Fruit fly (Drosophila melanogaster) whole organism, prepupa: ENCODE measurements around the gene CG10365.

ENCODE experiments used
- Blimp-1 ChIP-seq: fragments of 200-800 bp; sonication (Bioruptor generic); optimal IDR thresholded peaks from 3 replicates; lab custom pipeline; 2017; ENCODE audit warnings: missing biosample characterization, missing genetic modification characterization, mild to moderate bottlenecking, moderate library complexity, missing genetic modification reagents
- CG10631 ChIP-seq: fragments of 200-800 bp; sonication (Bioruptor generic); optimal IDR thresholded peaks from 2 replicates; lab custom pipeline; 2016; ENCODE audit warnings: missing biosample characterization, missing genetic modification characterization
- CG10669 ChIP-seq: fragments of 200-800 bp; sonication (Bioruptor generic); optimal IDR thresholded peaks from 3 replicates; lab custom pipeline; 2018; ENCODE audit warnings: missing biosample characterization, mild to moderate bottlenecking, missing genetic modification characterization, moderate library complexity
- CG11294 ChIP-seq: fragments of 200-800 bp; sonication (Bioruptor generic); IDR thresholded peaks from 2 replicates; pipeline ENCODE4 v1.3.6; 2022; ENCODE audit warnings: missing biosample characterization, missing genetic modification characterization
- CG11762 ChIP-seq: fragments of 200-800 bp; sonication (Bioruptor generic); optimal IDR thresholded peaks from 3 replicates; lab custom pipeline; 2016; ENCODE audit warnings: missing biosample characterization, missing genetic modification characterization; ENCODE audit not compliant: insufficient read depth
- CG15336 ChIP-seq: fragments of 200-800 bp; sonication (Bioruptor generic); IDR thresholded peaks from 2 replicates; pipeline ENCODE4 v1.3.6; 2022; ENCODE audit warnings: missing biosample characterization, missing genetic modification characterization
- CG1621 ChIP-seq: fragments of 200-800 bp; sonication (Bioruptor generic); optimal IDR thresholded peaks from 3 replicates; lab custom pipeline; 2018; ENCODE audit warnings: missing biosample characterization, mild to moderate bottlenecking, missing genetic modification characterization
- CG16779 ChIP-seq: fragments of 200-800 bp; sonication (Bioruptor generic); optimal IDR thresholded peaks from 3 replicates; lab custom pipeline; 2017; ENCODE audit warnings: missing biosample characterization, mild to moderate bottlenecking, missing genetic modification characterization
- CG3032 ChIP-seq: fragments of 200-800 bp; optimal IDR thresholded peaks from 2 replicates; lab custom pipeline; 2019; ENCODE audit warnings: missing biosample characterization, mild to moderate bottlenecking, missing genetic modification characterization, moderate library complexity
- CG31627 ChIP-seq: fragments of 200-800 bp; sonication (Bioruptor generic); optimal IDR thresholded peaks from 3 replicates; lab custom pipeline; 2016; ENCODE audit warnings: missing biosample characterization, missing genetic modification characterization
- CG4318 ChIP-seq: fragments of 200-800 bp; sonication (Bioruptor generic); optimal IDR thresholded peaks from 3 replicates; lab custom pipeline; 2017; ENCODE audit warnings: missing biosample characterization, mild to moderate bottlenecking, missing genetic modification characterization
- CG6163 ChIP-seq: fragments of 200-800 bp; sonication (Bioruptor generic); IDR thresholded peaks from 3 replicates; pipeline ENCODE4 v1.3.6; 2022; ENCODE audit warnings: missing biosample characterization, missing genetic modification characterization
- CG6792 ChIP-seq: fragments of 200-800 bp; sonication (Bioruptor generic); optimal IDR thresholded peaks from 3 replicates; lab custom pipeline; 2016; ENCODE audit warnings: missing biosample characterization, missing genetic modification characterization
- CG6808 ChIP-seq: fragments of 200-800 bp; sonication (Bioruptor generic); optimal IDR thresholded peaks from 3 replicates; lab custom pipeline; 2017; ENCODE audit warnings: missing biosample characterization, missing genetic modification characterization, mild to moderate bottlenecking, moderate library complexity, missing genetic modification reagents
- CG6854 ChIP-seq: fragments of 200-800 bp; sonication (Bioruptor generic); optimal IDR thresholded peaks from 2 replicates; lab custom pipeline; 2017; ENCODE audit warnings: missing biosample characterization, mild to moderate bottlenecking, missing genetic modification characterization
- CG7368 ChIP-seq: fragments of 200-800 bp; sonication (Bioruptor generic); optimal IDR thresholded peaks from 3 replicates; lab custom pipeline; 2016; ENCODE audit warnings: missing biosample characterization, missing genetic modification characterization
- CG8319 ChIP-seq: fragments of 200-800 bp; sonication (Bioruptor generic); optimal IDR thresholded peaks from 3 replicates; lab custom pipeline; 2016; ENCODE audit warnings: missing biosample characterization, missing genetic modification characterization
- CG9139 ChIP-seq: fragments of 200-800 bp; sonication (Bioruptor generic); optimal IDR thresholded peaks from 3 replicates; lab custom pipeline; 2017; ENCODE audit warnings: missing biosample characterization, mild to moderate bottlenecking, missing genetic modification characterization
- Eip75B ChIP-seq: fragments of 200-800 bp; sonication (Bioruptor generic); optimal IDR thresholded peaks from 3 replicates; lab custom pipeline; 2016; ENCODE audit warnings: missing biosample characterization, missing genetic modification characterization
- Eip93F ChIP-seq: fragments of 200-800 bp; sonication (Bioruptor generic); optimal IDR thresholded peaks from 2 replicates; lab custom pipeline; 2016; ENCODE audit warnings: missing biosample characterization, mild to moderate bottlenecking, missing genetic modification characterization
- Ets21C ChIP-seq: fragments of 200-800 bp; sonication (Bioruptor generic); optimal IDR thresholded peaks from 3 replicates; lab custom pipeline; 2016; ENCODE audit warnings: missing biosample characterization, missing genetic modification characterization
- Gug ChIP-seq: fragments of 200-800 bp; sonication (Bioruptor generic); IDR thresholded peaks from 2 replicates; pipeline ENCODE4 v1.3.6; 2022; ENCODE audit warnings: missing biosample characterization, missing genetic modification characterization
- Hr38 ChIP-seq: sonication (Bioruptor generic); optimal IDR thresholded peaks from 2 replicates; lab custom pipeline; 2016; ENCODE audit warnings: missing biosample characterization, missing genetic modification characterization
- Hr39 ChIP-seq: fragments of 200-800 bp; sonication (Bioruptor generic); optimal IDR thresholded peaks from 2 replicates; lab custom pipeline; 2016; ENCODE audit warnings: missing biosample characterization, missing genetic modification characterization
- Hr4 ChIP-seq: fragments of 200-800 bp; sonication (Bioruptor generic); optimal IDR thresholded peaks from 3 replicates; lab custom pipeline; 2016; ENCODE audit warnings: missing biosample characterization, missing genetic modification characterization
- Lpt ChIP-seq: fragments of 200-800 bp; sonication (Bioruptor generic); optimal IDR thresholded peaks from 3 replicates; lab custom pipeline; 2016; ENCODE audit warnings: missing biosample characterization, missing genetic modification characterization
- Met ChIP-seq: fragments of 200-800 bp; sonication (Bioruptor generic); optimal IDR thresholded peaks from 3 replicates; lab custom pipeline; 2016; ENCODE audit warnings: missing biosample characterization, missing genetic modification characterization
- OdsH ChIP-seq: fragments of 200-800 bp; sonication (Bioruptor generic); optimal IDR thresholded peaks from 3 replicates; lab custom pipeline; 2016; ENCODE audit warnings: missing biosample characterization, missing genetic modification characterization
- Smox ChIP-seq: fragments of 200-800 bp; sonication (Bioruptor generic); optimal IDR thresholded peaks from 3 replicates; lab custom pipeline; 2016; ENCODE audit warnings: missing biosample characterization, missing genetic modification characterization
- Sox102F ChIP-seq: fragments of 200-800 bp; sonication (Bioruptor generic); optimal IDR thresholded peaks from 2 replicates; lab custom pipeline; 2016; ENCODE audit warnings: missing biosample characterization, mild to moderate bottlenecking, missing genetic modification characterization
- Sox14 ChIP-seq: fragments of 200-800 bp; sonication (Bioruptor generic); optimal IDR thresholded peaks from 3 replicates; lab custom pipeline; 2016; ENCODE audit warnings: missing biosample characterization, missing genetic modification characterization
- achi ChIP-seq: fragments of 200-800 bp; sonication (Bioruptor generic); optimal IDR thresholded peaks from 3 replicates; lab custom pipeline; 2016; ENCODE audit warnings: missing biosample characterization, missing genetic modification characterization
- acj6 ChIP-seq: fragments of 200-800 bp; sonication (Bioruptor generic); optimal IDR thresholded peaks from 3 replicates; lab custom pipeline; 2016; ENCODE audit warnings: missing biosample characterization, missing genetic modification characterization
- dac ChIP-seq: fragments of 200-800 bp; sonication (Bioruptor generic); optimal IDR thresholded peaks from 2 replicates; lab custom pipeline; 2017; ENCODE audit warnings: missing biosample characterization, mild to moderate bottlenecking, missing genetic modification characterization
- dsx ChIP-seq: fragments of 200-800 bp; optimal IDR thresholded peaks from 3 replicates; lab custom pipeline; 2019; ENCODE audit warnings: missing biosample characterization, mild to moderate bottlenecking, missing genetic modification characterization, moderate library complexity; ENCODE audit not compliant: poor library complexity, severe bottlenecking
- eg ChIP-seq: fragments of 200-800 bp; sonication (Bioruptor generic); IDR thresholded peaks from 3 replicates; pipeline ENCODE4 v1.3.6; 2022; ENCODE audit warnings: missing biosample characterization, missing genetic modification characterization
- esn ChIP-seq: fragments of 200-800 bp; sonication (Bioruptor generic); optimal IDR thresholded peaks from 2 replicates; lab custom pipeline; 2016; ENCODE audit warnings: missing biosample characterization, mild to moderate bottlenecking, missing genetic modification characterization, moderate library complexity
- fd59A ChIP-seq: fragments of 200-800 bp; sonication (Bioruptor generic); optimal IDR thresholded peaks from 2 replicates; lab custom pipeline; 2017; ENCODE audit warnings: missing biosample characterization, mild to moderate bottlenecking, missing genetic modification characterization, missing genetic modification reagents
- fd85E ChIP-seq: fragments of 200-800 bp; sonication (Bioruptor generic); optimal IDR thresholded peaks from 3 replicates; lab custom pipeline; 2016; ENCODE audit warnings: missing biosample characterization, missing genetic modification characterization
- fkh ChIP-seq: fragments of 200-800 bp; sonication (Bioruptor generic); optimal IDR thresholded peaks from 3 replicates; lab custom pipeline; 2017; ENCODE audit warnings: missing biosample characterization, mild to moderate bottlenecking, missing genetic modification characterization, moderate library complexity
- net ChIP-seq: fragments of 200-800 bp; sonication (Bioruptor generic); optimal IDR thresholded peaks from 3 replicates; lab custom pipeline; 2016; ENCODE audit warnings: missing biosample characterization, missing genetic modification characterization
- pdm3 ChIP-seq: fragments of 200-800 bp; sonication (Bioruptor generic); optimal IDR thresholded peaks from 3 replicates; lab custom pipeline; 2016; ENCODE audit warnings: missing biosample characterization, missing genetic modification characterization
- salr ChIP-seq, 2 experiments: fragments of 200-800 bp; sonication (Bioruptor generic); optimal IDR thresholded peaks; 3 replicates each; lab custom pipeline; 2016 to 2018; ENCODE audit warnings: missing biosample characterization in 2 of 2, missing genetic modification characterization in 2 of 2, mild to moderate bottlenecking in 1 of 2
- spab ChIP-seq: fragments of 200-800 bp; sonication (Bioruptor generic); optimal IDR thresholded peaks from 2 replicates; lab custom pipeline; 2017; ENCODE audit warnings: missing biosample characterization, mild to moderate bottlenecking, missing genetic modification characterization, missing genetic modification reagents
- ss ChIP-seq, 2 experiments: fragments of 200-800 bp; sonication (Bioruptor generic); optimal IDR thresholded peaks; 2 replicates in 1 of 2; 3 replicates in 1 of 2; lab custom pipeline; 2017 to 2018; ENCODE audit warnings: mild to moderate bottlenecking in 2 of 2, missing biosample characterization in 2 of 2, missing genetic modification characterization in 2 of 2, moderate library complexity in 1 of 2
- topi ChIP-seq: fragments of 200-800 bp; sonication (Bioruptor generic); optimal IDR thresholded peaks from 3 replicates; lab custom pipeline; 2016; ENCODE audit warnings: missing biosample characterization, missing genetic modification characterization
- vri ChIP-seq: fragments of 200-800 bp; sonication (Bioruptor generic); optimal IDR thresholded peaks from 3 replicates; lab custom pipeline; 2016; ENCODE audit warnings: missing biosample characterization, mild to moderate bottlenecking, missing genetic modification characterization

The CG10365 gene

dm6 chr3R:23767417-23767853 is 44.3 kb downstream of the CG10365 start, which contains the start of the genes CG10214 and CG10375 (continued):
- TF ChIP-seq CG11762 (GFP tag; lab: Kevin White, UChicago) (peak; percentile 0), dac (GFP tag; lab: Kevin White, UChicago) (peak; percentile 45), net (peak; percentile 22), ss (GFP tag; optimal IDR thresholded peaks at IDR 0.05; lab: Kevin White, UChicago) (no peak), CG9139 (GFP tag; lab: Kevin White, UChicago) (no peak), esn (GFP tag; lab: Kevin White, UChicago) (peak; percentile 84), pdm3 (GFP tag; lab: Kevin White, UChicago) (peak; percentile 72), acj6 (GFP tag; lab: Kevin White, UChicago) (peak; percentile 67), Hr4 (GFP tag; lab: Kevin White, UChicago) (peak; percentile 69), CG4318 (GFP tag; lab: Kevin White, UChicago) (no peak), fd85E (GFP tag; lab: Kevin White, UChicago) (no peak), CG6808 (GFP tag; lab: Kevin White, UChicago) (peak; percentile 14), Eip75B (GFP tag; lab: Kevin White, UChicago) (peak; percentile 58), dsx (GFP tag; lab: Kevin White, UChicago) (peak; percentile 43), spab (no peak)
- TF ChIP-seq, all 60 proteins: peak for 46

dm6 chr3R:23772808-23773207 is 49.7 kb downstream of the CG10365 start, which contains the start of gene tst:
Gene tst (minus strand): TSS chr3R:23772859.
- TF ChIP-seq OdsH (GFP tag; lab: Kevin White, UChicago), result peak; percentile 92
- TF ChIP-seq pdm3 (GFP tag; lab: Kevin White, UChicago), result peak; percentile 81
- peak; percentile 92 for TF ChIP-seq CG6163 (GFP tag; lab: Robert Waterston, UW)
- peak; percentile 77 for TF ChIP-seq topi (GFP tag; lab: Kevin White, UChicago)
- TF ChIP-seq CG31627 (GFP tag; lab: Kevin White, UChicago), result peak; percentile 81
- peak; percentile 54 for TF ChIP-seq fd59A
- peak; percentile 62 for TF ChIP-seq vri (GFP tag; lab: Kevin White, UChicago)
- TF ChIP-seq Sox14 (GFP tag; lab: Kevin White, UChicago), result peak; percentile 78
- TF ChIP-seq fkh (GFP tag; lab: Kevin White, UChicago), result peak; percentile 90
- TF ChIP-seq eg, result peak; percentile 96
- TF ChIP-seq CG9139 (GFP tag; lab: Kevin White, UChicago), result no peak
- peak; percentile 80 for TF ChIP-seq CG11762 (GFP tag; lab: Kevin White, UChicago)
- TF ChIP-seq CG4318 (GFP tag; lab: Kevin White, UChicago), result peak; percentile 85
- TF ChIP-seq Lpt (GFP tag; lab: Kevin White, UChicago), result peak; percentile 84
- no peak for TF ChIP-seq CG16779
- no peak for TF ChIP-seq Ets21C (GFP tag; lab: Kevin White, UChicago)
- peak; percentile 91 for TF ChIP-seq CG3032 (tag; lab: Kevin White, UChicago)
- peak; percentile 84 for TF ChIP-seq CG6792 (GFP tag; lab: Kevin White, UChicago)
- no peak for TF ChIP-seq Hr38 (GFP tag; lab: Kevin White, UChicago)
- no peak for TF ChIP-seq Met (GFP tag; lab: Kevin White, UChicago)
- peak; percentile 81 for TF ChIP-seq CG8319 (GFP tag; lab: Kevin White, UChicago)
- peak; percentile 85 for TF ChIP-seq dsx (GFP tag; lab: Kevin White, UChicago)
- TF ChIP-seq net, result peak; percentile 83
- TF ChIP-seq dac (GFP tag; lab: Kevin White, UChicago), result peak; percentile 77
- TF ChIP-seq CG10631 (GFP tag; lab: Kevin White, UChicago), result peak; percentile 96
- TF ChIP-seq CG1621 (tag; lab: Kevin White, UChicago), result peak; percentile 61
- no peak for TF ChIP-seq Eip75B (GFP tag; lab: Kevin White, UChicago)
- TF ChIP-seq CG7368 (GFP tag; lab: Kevin White, UChicago), result peak; percentile 75
- TF ChIP-seq Eip93F (GFP tag; lab: Kevin White, UChicago), result peak; percentile 39
- peak; percentile 29 for TF ChIP-seq CG6854 (GFP tag; lab: Kevin White, UChicago)
- no peak for TF ChIP-seq Hr4 (GFP tag; lab: Kevin White, UChicago)
- peak; percentile 89 for TF ChIP-seq CG15336 (GFP tag; lab: Robert Waterston, UW)
- peak in 1 of 2 experiments; percentile 61 for TF ChIP-seq salr (GFP tag; optimal IDR thresholded peaks at IDR 0.05; lab: Kevin White, UChicago)
- TF ChIP-seq Blimp-1 (GFP tag; lab: Kevin White, UChicago), result peak; percentile 56
- TF ChIP-seq achi (GFP tag; lab: Kevin White, UChicago), result peak; percentile 87
- TF ChIP-seq Smox (GFP tag; lab: Kevin White, UChicago), result no peak
- peak; percentile 77 for TF ChIP-seq Hr39 (GFP tag; lab: Kevin White, UChicago)
- peak; percentile 67 for TF ChIP-seq spab
- TF ChIP-seq CG10669 (GFP tag; lab: Kevin White, UChicago), result peak; percentile 84
- TF ChIP-seq Sox102F (GFP tag; lab: Kevin White, UChicago), result peak; percentile 74
- TF ChIP-seq Gug (GFP tag; lab: Robert Waterston, UW), result peak; percentile 95
- peak; percentile 93 for TF ChIP-seq CG11294
